Fruit fly (Drosophila melanogaster): ENCODE measurements around the gene GstD9.

DNA sequence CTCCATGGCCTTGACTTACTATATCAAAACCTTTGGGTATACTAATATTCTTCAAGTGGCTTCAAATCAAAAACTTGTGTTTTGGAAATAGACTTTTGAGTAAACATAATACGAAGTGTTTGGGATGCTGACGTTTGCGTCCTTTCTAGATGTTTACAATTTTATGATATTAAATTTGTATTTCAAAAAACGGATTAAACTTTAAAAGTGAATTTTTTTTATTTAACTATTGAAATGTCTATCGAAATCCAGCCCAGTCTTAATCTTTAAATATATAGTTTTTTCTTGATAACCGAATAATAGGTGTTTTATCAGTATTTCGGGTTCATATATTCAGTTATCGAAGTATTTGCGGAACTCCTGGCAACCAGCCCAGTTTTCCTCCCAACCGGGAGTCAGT is 2.8 kb downstream of the GstD9 start, which contains the start of gene Tim17a1:
- TF ChIP-seq usp (GFP tag; optimal IDR thresholded peaks at IDR 0.05) (no peak), Dll (optimal IDR thresholded peaks at IDR 0.05) (no peak), pan (optimal IDR thresholded peaks at IDR 0.05) (no peak), EcR (GFP tag; optimal IDR thresholded peaks at IDR 0.05) (no peak), CG8478 (optimal IDR thresholded peaks at IDR 0.05) (no peak), psq (optimal IDR thresholded peaks at IDR 0.05) (no peak)
